Worm (Caenorhabditis elegans) whole organism, L3 larva: Measurements from ENCODE around the gene myrf-1.

Experiments used
- R02D3.7 ChIP-seq: fragments of 150-350 bp; optimal IDR thresholded peaks from 2 replicates; lab custom pipeline; 2014; ENCODE audit warnings: missing biosample characterization, missing genetic modification characterization
- aly-2 ChIP-seq: fragments of 150-350 bp; optimal IDR thresholded peaks from 2 replicates; lab custom pipeline; 2014; ENCODE audit warnings: missing biosample characterization, missing genetic modification characterization
- ama-1 ChIP-seq: fragments of 150-350 bp; optimal IDR thresholded peaks from 2 replicates; lab custom pipeline; 2018
- ceh-16 ChIP-seq: sonication (generic microtip); optimal IDR thresholded peaks from 2 replicates; lab custom pipeline; 2017; ENCODE audit warnings: missing biosample characterization, missing genetic modification characterization
- ceh-28 ChIP-seq: fragments of 150-350 bp; optimal IDR thresholded peaks from 2 replicates; lab custom pipeline; 2014; ENCODE audit warnings: missing biosample characterization, missing genetic modification reagents, missing genetic modification characterization
- ceh-82 ChIP-seq: fragments of 150-350 bp; optimal IDR thresholded peaks from 2 replicates; lab custom pipeline; 2014; ENCODE audit warnings: missing biosample characterization, missing genetic modification characterization
- ceh-9 ChIP-seq: sonication (generic microtip); optimal IDR thresholded peaks from 2 replicates; lab custom pipeline; 2018; ENCODE audit warnings: missing biosample characterization, missing genetic modification characterization
- daf-12 ChIP-seq: fragments of 150-350 bp; optimal IDR thresholded peaks from 2 replicates; lab custom pipeline; 2014; ENCODE audit warnings: missing biosample characterization, missing genetic modification reagents, missing genetic modification characterization
- egl-27 ChIP-seq: sonication (generic microtip); optimal IDR thresholded peaks from 4 replicates; lab custom pipeline; 2017; ENCODE audit warnings: missing biosample characterization, missing genetic modification reagents, missing genetic modification characterization
- egl-5 ChIP-seq: fragments of 150-350 bp; optimal IDR thresholded peaks from 2 replicates; lab custom pipeline; 2017; ENCODE audit warnings: missing biosample characterization, missing genetic modification reagents, missing genetic modification characterization, inconsistent platforms
- elt-1 ChIP-seq: fragments of 150-350 bp; optimal IDR thresholded peaks from 2 replicates; lab custom pipeline; 2014; ENCODE audit warnings: missing biosample characterization, missing genetic modification characterization
- elt-2 ChIP-seq: sonication (generic microtip); optimal IDR thresholded peaks from 2 replicates; lab custom pipeline; 2016; ENCODE audit warnings: missing genetic modification reagents, mild to moderate bottlenecking, missing genetic modification characterization, missing compliant biosample characterization
- fkh-10 ChIP-seq: sonication (generic microtip); optimal IDR thresholded peaks from 2 replicates; lab custom pipeline; 2017; ENCODE audit warnings: missing biosample characterization, missing genetic modification reagents, missing genetic modification characterization
- fkh-2 ChIP-seq: fragments of 150-350 bp; optimal IDR thresholded peaks from 2 replicates; lab custom pipeline; 2014; ENCODE audit warnings: missing biosample characterization, missing genetic modification reagents, missing genetic modification characterization
- fos-1 ChIP-seq: fragments of 150-350 bp; optimal IDR thresholded peaks from 2 replicates; lab custom pipeline; 2014; ENCODE audit warnings: missing biosample characterization, missing genetic modification characterization
- hmg-11 ChIP-seq: sonication (generic microtip); optimal IDR thresholded peaks from 2 replicates; lab custom pipeline; 2016; ENCODE audit warnings: missing genetic modification characterization, missing compliant biosample characterization
- jun-1 ChIP-seq: fragments of 150-350 bp; optimal IDR thresholded peaks from 2 replicates; lab custom pipeline; 2014; ENCODE audit warnings: missing biosample characterization, missing genetic modification reagents, missing genetic modification characterization
- lin-15B ChIP-seq: fragments of 150-350 bp; optimal IDR thresholded peaks from 2 replicates; lab custom pipeline; 2014; ENCODE audit warnings: missing biosample characterization, missing genetic modification characterization
- lin-39 ChIP-seq: fragments of 150-350 bp; optimal IDR thresholded peaks from 2 replicates; lab custom pipeline; 2018; ENCODE audit warnings: missing biosample characterization, missing genetic modification reagents, missing genetic modification characterization
- lsy-12 ChIP-seq: sonication (generic microtip); optimal IDR thresholded peaks from 2 replicates; lab custom pipeline; 2016; ENCODE audit warnings: mild to moderate bottlenecking, missing genetic modification characterization, missing compliant biosample characterization
- nfya-1 ChIP-seq: sonication (generic microtip); optimal IDR thresholded peaks from 2 replicates; lab custom pipeline; 2017; ENCODE audit warnings: missing genetic modification characterization, mild to moderate bottlenecking, missing compliant biosample characterization, antibody characterized with exemption, moderate library complexity; ENCODE audit not compliant: insufficient read depth
- nhr-11 ChIP-seq: fragments of 150-350 bp; optimal IDR thresholded peaks from 2 replicates; lab custom pipeline; 2014; ENCODE audit warnings: missing biosample characterization, missing genetic modification characterization
- nhr-12 ChIP-seq: fragments of 150-350 bp; optimal IDR thresholded peaks from 2 replicates; lab custom pipeline; 2014; ENCODE audit warnings: missing biosample characterization, missing genetic modification characterization
- nhr-23 ChIP-seq: fragments of 150-350 bp; optimal IDR thresholded peaks from 2 replicates; lab custom pipeline; 2014; ENCODE audit warnings: missing biosample characterization, missing genetic modification reagents, missing genetic modification characterization
- nhr-237 ChIP-seq: fragments of 150-350 bp; optimal IDR thresholded peaks from 2 replicates; lab custom pipeline; 2014; ENCODE audit warnings: missing biosample characterization, missing genetic modification characterization
- nhr-25 ChIP-seq: sonication (generic microtip); optimal IDR thresholded peaks from 2 replicates; lab custom pipeline; 2017; ENCODE audit warnings: missing biosample characterization, missing genetic modification characterization
- nhr-28 ChIP-seq: fragments of 150-350 bp; optimal IDR thresholded peaks from 2 replicates; lab custom pipeline; 2014; ENCODE audit warnings: missing biosample characterization, missing genetic modification characterization
- nhr-43 ChIP-seq: sonication (generic microtip); optimal IDR thresholded peaks from 2 replicates; lab custom pipeline; 2016; ENCODE audit warnings: mild to moderate bottlenecking, missing genetic modification characterization, missing compliant biosample characterization; ENCODE audit not compliant: poor library complexity, severe bottlenecking
- nhr-67 ChIP-seq: fragments of 150-350 bp; optimal IDR thresholded peaks from 2 replicates; lab custom pipeline; 2014; ENCODE audit warnings: missing biosample characterization, missing genetic modification characterization
- nhr-76 ChIP-seq: fragments of 150-350 bp; sonication (generic microtip); optimal IDR thresholded peaks from 5 replicates; lab custom pipeline; 2014; ENCODE audit warnings: missing biosample characterization, missing genetic modification characterization
- pha-4 ChIP-seq: fragments of 150-350 bp; optimal IDR thresholded peaks from 2 replicates; lab custom pipeline; 2014; ENCODE audit warnings: missing biosample characterization, missing genetic modification reagents, missing genetic modification characterization
- skn-1 ChIP-seq: fragments of 150-350 bp; optimal IDR thresholded peaks from 2 replicates; lab custom pipeline; 2014; ENCODE audit warnings: missing biosample characterization, missing genetic modification characterization
- snpc-4 ChIP-seq: fragments of 150-350 bp; optimal IDR thresholded peaks from 2 replicates; lab custom pipeline; 2014; ENCODE audit warnings: missing biosample characterization, missing genetic modification characterization
- unc-39 ChIP-seq: sonication (generic microtip); optimal IDR thresholded peaks from 4 replicates; lab custom pipeline; 2017; ENCODE audit warnings: missing biosample characterization, missing genetic modification characterization
- unc-62 ChIP-seq: fragments of 150-350 bp; sonication (generic microtip); optimal IDR thresholded peaks from 4 replicates; lab custom pipeline; 2014; ENCODE audit warnings: missing biosample characterization, missing genetic modification reagents, missing genetic modification characterization
- zag-1 ChIP-seq: fragments of 150-350 bp; optimal IDR thresholded peaks from 2 replicates; lab custom pipeline; 2014; ENCODE audit warnings: missing biosample characterization, missing genetic modification characterization
- ztf-11 ChIP-seq: fragments of 150-350 bp; optimal IDR thresholded peaks from 2 replicates; lab custom pipeline; 2014; ENCODE audit warnings: missing biosample characterization, missing genetic modification characterization
- ztf-4 ChIP-seq: fragments of 150-350 bp; optimal IDR thresholded peaks from 2 replicates; lab custom pipeline; 2014; ENCODE audit warnings: missing biosample characterization, missing genetic modification characterization

Gene myrf-1

ce11 chrII:10510242-10510641 lies 7.9 kb upstream of the myrf-1 start, which contains the start of gene F59B10.3:
Gene F59B10.3 (plus strand): TSS chrII:10510542.
- no peak for TF ChIP-seq R02D3.7 (tag; lab: Kevin White, UChicago)
- TF ChIP-seq nhr-23: no peak
- no peak for TF ChIP-seq ztf-4 (tag; lab: Kevin White, UChicago)
- peak; percentile 63 for TF ChIP-seq pha-4 (tag; lab: Kevin White, UChicago)
- TF ChIP-seq aly-2 (tag; lab: Kevin White, UChicago): no peak
- no peak for TF ChIP-seq ceh-9 (tag; lab: Kevin White, UChicago)
- TF ChIP-seq lin-39 (tag; lab: Kevin White, UChicago): no peak
- TF ChIP-seq, all 47 proteins: peak for 1

ce11 chrII:10509746-10510145 lies 7.4 kb upstream of the myrf-1 start, which contains the start of gene F59B10.2:
Gene F59B10.2 (minus strand): TSS chrII:10509846.
- no peak for TF ChIP-seq elt-1 (tag; lab: Kevin White, UChicago)
- TF ChIP-seq ceh-82 (tag; lab: Kevin White, UChicago): no peak
- no peak for TF ChIP-seq ztf-4 (tag; lab: Kevin White, UChicago)
- TF ChIP-seq nhr-237: no peak
- no peak for TF ChIP-seq hmg-11
- no peak for TF ChIP-seq jun-1 (tag; lab: Kevin White, UChicago)
- TF ChIP-seq lsy-12: no peak
- TF ChIP-seq snpc-4 (tag; lab: Kevin White, UChicago): no peak
- TF ChIP-seq, all 47 proteins: peak for 0

ce11 chrII:10507906-10508305 lies 5.6 kb upstream of the myrf-1 start:
- TF ChIP-seq nhr-11 (tag; lab: Kevin White, UChicago): no peak
- TF ChIP-seq zag-1 (tag; lab: Kevin White, UChicago): no peak
- TF ChIP-seq nhr-237: no peak
- TF ChIP-seq nhr-76 (tag; lab: Kevin White, UChicago): no peak
- TF ChIP-seq fkh-2 (tag; lab: Kevin White, UChicago): no peak
- TF ChIP-seq, all 47 proteins: peak for 0

ce11 chrII:10505949-10506348 lies 3.6 kb upstream of the myrf-1 start:
- TF ChIP-seq nhr-25 (tag; lab: Kevin White, UChicago): peak; percentile 73
- TF ChIP-seq nhr-23: peak; percentile 46
- no peak for TF ChIP-seq ceh-16 (tag; lab: Kevin White, UChicago)
- TF ChIP-seq, all 47 proteins: peak for 2

ce11 chrII:10504729-10505128 lies 2.4 kb upstream of the myrf-1 start:
- TF ChIP-seq skn-1 (tag; lab: Kevin White, UChicago) (no peak), nhr-23 (peak; percentile 58), nfya-1 (tag; lab: Kevin White, UChicago) (peak; percentile 1), lin-39 (tag; lab: Kevin White, UChicago) (peak; percentile 20), pha-4 (tag; lab: Kevin White, UChicago) (peak; percentile 89), zag-1 (tag; lab: Kevin White, UChicago) (no peak), jun-1 (tag; lab: Kevin White, UChicago) (peak; percentile 35), egl-27 (tag; lab: Kevin White, UChicago) (no peak), nhr-25 (tag; lab: Kevin White, UChicago) (peak; percentile 46), ceh-28 (tag; lab: Kevin White, UChicago) (no peak)

- TF ChIP-seq ama-1 (lab: Kevin White, UChicago): peak; percentile 67
- TF ChIP-seq skn-1 (tag; lab: Kevin White, UChicago): peak; percentile 69
- TF ChIP-seq ztf-11 (tag; lab: Kevin White, UChicago): no peak
- TF ChIP-seq nhr-28 (tag; lab: Kevin White, UChicago): no peak
- TF ChIP-seq nhr-25 (tag; lab: Kevin White, UChicago): peak; percentile 83
- no peak for TF ChIP-seq zag-1 (tag; lab: Kevin White, UChicago)
- TF ChIP-seq ztf-4 (tag; lab: Kevin White, UChicago): no peak
- no peak for TF ChIP-seq egl-27 (tag; lab: Kevin White, UChicago)
- peak; percentile 52 for TF ChIP-seq lin-15B (tag; lab: Kevin White, UChicago)
- TF ChIP-seq elt-1 (tag; lab: Kevin White, UChicago): peak; percentile 59
- TF ChIP-seq fos-1 (tag; lab: Kevin White, UChicago): no peak
- TF ChIP-seq daf-12 (tag; lab: Kevin White, UChicago): no peak
- no peak for TF ChIP-seq ceh-9 (tag; lab: Kevin White, UChicago)
- TF ChIP-seq aly-2 (tag; lab: Kevin White, UChicago): no peak
- peak; percentile 74 for TF ChIP-seq nhr-43 (tag; lab: Kevin White, UChicago)
- no peak for TF ChIP-seq unc-39 (tag; lab: Kevin White, UChicago)
- no peak for TF ChIP-seq nhr-67 (tag; lab: Kevin White, UChicago)
- peak; percentile 55 for TF ChIP-seq nhr-23
- TF ChIP-seq nhr-12: no peak
- TF ChIP-seq nhr-76 (tag; lab: Kevin White, UChicago): no peak
- peak; percentile 51 for TF ChIP-seq egl-5 (tag; lab: Kevin White, UChicago)
- TF ChIP-seq fkh-2 (tag; lab: Kevin White, UChicago): no peak
- TF ChIP-seq fkh-10 (GFP tag; lab: Kevin White, UChicago): no peak
- TF ChIP-seq R02D3.7 (tag; lab: Kevin White, UChicago): peak; percentile 22
- no peak for TF ChIP-seq nhr-237
- peak; percentile 9 for TF ChIP-seq pha-4 (tag; lab: Kevin White, UChicago)
- peak; percentile 50 for TF ChIP-seq lin-39 (tag; lab: Kevin White, UChicago)
- TF ChIP-seq ceh-28 (tag; lab: Kevin White, UChicago): peak; percentile 30
- TF ChIP-seq hmg-11: peak; percentile 51
- peak; percentile 46 for TF ChIP-seq lsy-12
- TF ChIP-seq ceh-16 (tag; lab: Kevin White, UChicago): no peak
- TF ChIP-seq unc-62 (GFP tag; lab: Kevin White, UChicago): peak; percentile 77
- no peak for TF ChIP-seq elt-2 (tag; lab: Kevin White, UChicago)
- no peak for TF ChIP-seq jun-1 (tag; lab: Kevin White, UChicago)
- peak; percentile 79 for TF ChIP-seq nfya-1 (tag; lab: Kevin White, UChicago)
Observed at ce11 chrII:10501578-10501977, 763 bp downstream of the myrf-1 start.
